Fruit fly (Drosophila melanogaster) whole organism, embryonic: ENCODE results near the gene Rh4.

Experiments used
- Atf3 ChIP-seq: fragments of 200-800 bp; sonication (Bioruptor generic); optimal IDR thresholded peaks from 3 replicates; lab custom pipeline; 2016; ENCODE audit warnings: missing biosample characterization, missing genetic modification characterization
- BEAF-32 ChIP-seq: fragments of 200-800 bp; sonication (Bioruptor generic); optimal IDR thresholded peaks from 3 replicates; lab custom pipeline; 2017; ENCODE audit warnings: missing biosample characterization, missing genetic modification characterization, mild to moderate bottlenecking, moderate library complexity, missing genetic modification reagents
- CG10462 ChIP-seq: fragments of 200-800 bp; sonication (Bioruptor generic); optimal IDR thresholded peaks from 2 replicates; lab custom pipeline; 2016; ENCODE audit warnings: missing biosample characterization, missing genetic modification characterization
- CG11696 ChIP-seq: fragments of 200-800 bp; sonication (Bioruptor generic); IDR thresholded peaks from 2 replicates; pipeline ENCODE4 v1.3.6; 2022; ENCODE audit warnings: missing biosample characterization, missing genetic modification characterization
- CG12155 ChIP-seq: fragments of 200-800 bp; sonication (Bioruptor generic); optimal IDR thresholded peaks from 3 replicates; lab custom pipeline; 2016; ENCODE audit warnings: missing biosample characterization, missing genetic modification characterization
- CG12769 ChIP-seq: fragments of 200-800 bp; sonication (Bioruptor generic); optimal IDR thresholded peaks from 2 replicates; lab custom pipeline; 2019; ENCODE audit warnings: missing biosample characterization, mild to moderate bottlenecking, missing genetic modification characterization, moderate library complexity
- CG14441 ChIP-seq: fragments of 200-800 bp; sonication (Bioruptor generic); IDR thresholded peaks from 2 replicates; pipeline ENCODE4 v1.3.6; 2022; ENCODE audit warnings: missing biosample characterization, missing genetic modification characterization
- CG14710 ChIP-seq: fragments of 200-800 bp; sonication (Bioruptor generic); optimal IDR thresholded peaks from 3 replicates; lab custom pipeline; 2019; ENCODE audit warnings: missing biosample characterization, mild to moderate bottlenecking, missing genetic modification characterization, moderate library complexity
- CG16813 ChIP-seq: fragments of 200-800 bp; sonication (Bioruptor generic); IDR thresholded peaks from 3 replicates; pipeline ENCODE4 v1.3.6; 2022; ENCODE audit warnings: missing biosample characterization, missing genetic modification characterization; ENCODE audit not compliant: partially characterized antibody
- CG2120 ChIP-seq: fragments of 200-800 bp; sonication (Bioruptor generic); optimal IDR thresholded peaks from 3 replicates; lab custom pipeline; 2016; ENCODE audit warnings: missing biosample characterization, missing genetic modification characterization
- CG2712 ChIP-seq: fragments of 200-800 bp; optimal IDR thresholded peaks from 3 replicates; lab custom pipeline; 2019; ENCODE audit warnings: missing biosample characterization, mild to moderate bottlenecking, missing genetic modification characterization, moderate library complexity
- CG3281 ChIP-seq: fragments of 200-800 bp; sonication (Bioruptor generic); optimal IDR thresholded peaks from 3 replicates; lab custom pipeline; 2017; ENCODE audit warnings: missing biosample characterization, mild to moderate bottlenecking, missing genetic modification characterization
- CG3726 ChIP-seq: fragments of 200-800 bp; sonication (Bioruptor generic); IDR thresholded peaks from 3 replicates; pipeline ENCODE4, ENCODE4 v1.3.6; 2022; ENCODE audit warnings: missing biosample characterization, missing genetic modification characterization
- CG4617 ChIP-seq: fragments of 200-800 bp; sonication (Bioruptor generic); optimal IDR thresholded peaks from 3 replicates; lab custom pipeline; 2016; ENCODE audit warnings: missing biosample characterization, missing genetic modification characterization, borderline replicate concordance
- CG4730 ChIP-seq: fragments of 200-800 bp; sonication (Bioruptor generic); IDR thresholded peaks from 2 replicates; pipeline ENCODE4 v1.3.6; 2022; ENCODE audit warnings: missing biosample characterization, missing genetic modification characterization
- CG6254 ChIP-seq: fragments of 200-800 bp; sonication (Bioruptor generic); optimal IDR thresholded peaks from 3 replicates; lab custom pipeline; 2017; ENCODE audit warnings: mild to moderate bottlenecking, missing biosample characterization, missing genetic modification reagents, missing genetic modification characterization
- CG6813 ChIP-seq: fragments of 200-800 bp; sonication (Bioruptor generic); optimal IDR thresholded peaks from 2 replicates; lab custom pipeline; 2017; ENCODE audit warnings: missing biosample characterization, missing genetic modification characterization, mild to moderate bottlenecking, moderate library complexity, missing genetic modification reagents
- CG7786 ChIP-seq: fragments of 200-800 bp; sonication (Bioruptor generic); optimal IDR thresholded peaks from 2 replicates; lab custom pipeline; 2016; ENCODE audit warnings: missing biosample characterization, missing genetic modification characterization
- CG8944 ChIP-seq: fragments of 200-800 bp; sonication (Bioruptor generic); optimal IDR thresholded peaks from 3 replicates; lab custom pipeline; 2016; ENCODE audit warnings: missing biosample characterization, missing genetic modification characterization
- CG9932 ChIP-seq: fragments of 200-800 bp; sonication (Bioruptor generic); IDR thresholded peaks from 2 replicates; pipeline ENCODE4 v1.3.6; 2022; ENCODE audit warnings: missing biosample characterization, missing genetic modification characterization
- Chrac-16 ChIP-seq: fragments of 200-800 bp; sonication (Bioruptor generic); optimal IDR thresholded peaks from 3 replicates; lab custom pipeline; 2016; ENCODE audit warnings: missing biosample characterization, missing genetic modification characterization
- Deaf1 ChIP-seq: fragments of 200-800 bp; optimal IDR thresholded peaks from 3 replicates; lab custom pipeline; 2019; ENCODE audit warnings: missing biosample characterization, mild to moderate bottlenecking, missing genetic modification characterization, moderate library complexity
- Elba2 ChIP-seq: fragments of 200-800 bp; sonication (Bioruptor generic); optimal IDR thresholded peaks from 3 replicates; lab custom pipeline; 2016; ENCODE audit warnings: missing biosample characterization, missing genetic modification characterization
- H15 ChIP-seq: fragments of 200-800 bp; sonication (Bioruptor generic); IDR thresholded peaks from 3 replicates; pipeline ENCODE4 v1.3.6; 2022; ENCODE audit warnings: missing biosample characterization, missing genetic modification characterization
- MESR4 ChIP-seq: fragments of 200-800 bp; sonication (Bioruptor generic); optimal IDR thresholded peaks from 2 replicates; lab custom pipeline; 2018; ENCODE audit warnings: missing biosample characterization, mild to moderate bottlenecking, missing genetic modification characterization, moderate library complexity
- Med ChIP-seq: fragments of 200-800 bp; sonication (Bioruptor generic); peaks from one replicate; lab custom pipeline; 2016; ENCODE audit warnings: missing biosample characterization, missing genetic modification characterization, mild to moderate bottlenecking, inconsistent platforms, moderate library complexity
- Pdp1 ChIP-seq, 2 experiments: fragments of 200-800 bp; sonication (Bioruptor generic); optimal IDR thresholded peaks; 3 replicates each; lab custom pipeline; 2016; ENCODE audit warnings: missing biosample characterization in 2 of 2, missing genetic modification characterization in 2 of 2, mild to moderate bottlenecking in 1 of 2, moderate library complexity in 1 of 2
- Spps ChIP-seq: fragments of 200-800 bp; sonication (Bioruptor generic); optimal IDR thresholded peaks from 2 replicates; lab custom pipeline; 2018; ENCODE audit warnings: missing biosample characterization, mild to moderate bottlenecking, missing genetic modification characterization
- Sry-β ChIP-seq: fragments of 200-800 bp; sonication (Bioruptor generic); optimal IDR thresholded peaks from 2 replicates; lab custom pipeline; 2018; ENCODE audit warnings: missing biosample characterization, mild to moderate bottlenecking, missing genetic modification characterization, moderate library complexity
- Ssrp ChIP-seq: fragments of 200-800 bp; sonication (Bioruptor generic); optimal IDR thresholded peaks from 2 replicates; lab custom pipeline; 2018; ENCODE audit warnings: missing biosample characterization, mild to moderate bottlenecking, missing genetic modification characterization, moderate library complexity
- Trl ChIP-seq, 3 experiments: fragments of >200 bp in 2 of 3; fragments of 200-800 bp in 1 of 3; sonication (Bioruptor generic) in 1 of 3; optimal IDR thresholded peaks; 2 replicates in 1 of 3; 3 replicates in 2 of 3; lab custom pipeline; 2016 to 2017; ENCODE audit warnings: missing biosample characterization in 1 of 3, missing genetic modification characterization in 1 of 3
- al ChIP-seq: fragments of 200-800 bp; sonication (Bioruptor generic); IDR thresholded peaks from 2 replicates; pipeline ENCODE4 v1.3.6; 2022; ENCODE audit warnings: missing biosample characterization, missing genetic modification characterization
- ap ChIP-seq: fragments of 200-800 bp; sonication (Bioruptor generic); IDR thresholded peaks from 2 replicates; pipeline ENCODE4 v1.3.6; 2022; ENCODE audit warnings: missing biosample characterization, missing genetic modification characterization
- bab2 ChIP-seq: fragments of 200-800 bp; sonication (Bioruptor generic); optimal IDR thresholded peaks from 2 replicates; lab custom pipeline; 2016; ENCODE audit warnings: missing biosample characterization, missing genetic modification characterization
- cas ChIP-seq: fragments of 200-800 bp; sonication (Bioruptor generic); IDR thresholded peaks from 2 replicates; pipeline ENCODE4 v1.3.6; 2022; ENCODE audit warnings: missing biosample characterization, missing genetic modification characterization
- ci ChIP-seq: fragments of 200-800 bp; sonication (Bioruptor generic); IDR thresholded peaks from 3 replicates; pipeline ENCODE4 v1.3.6; 2022; ENCODE audit warnings: missing biosample characterization, missing genetic modification characterization
- disco-r ChIP-seq: fragments of 200-800 bp; sonication (Bioruptor generic); optimal IDR thresholded peaks from 2 replicates; lab custom pipeline; 2016; ENCODE audit warnings: missing biosample characterization, missing genetic modification characterization
- eve ChIP-seq, 2 experiments: fragments of >200 bp; optimal IDR thresholded peaks; 2 replicates each; lab custom pipeline; 2017; ENCODE audit warnings: missing biosample characterization in 2 of 2, missing genetic modification characterization in 2 of 2
- ewg ChIP-seq: fragments of 200-800 bp; sonication (Bioruptor generic); optimal IDR thresholded peaks from 3 replicates; lab custom pipeline; 2017; ENCODE audit warnings: mild to moderate bottlenecking, missing biosample characterization, missing genetic modification reagents, missing genetic modification characterization
- exex ChIP-seq: fragments of 200-800 bp; sonication (Bioruptor generic); optimal IDR thresholded peaks from 4 replicates; lab custom pipeline; 2018; ENCODE audit warnings: missing biosample characterization, mild to moderate bottlenecking, missing genetic modification characterization, moderate library complexity
- nau ChIP-seq: fragments of 200-800 bp; sonication (Bioruptor generic); optimal IDR thresholded peaks from 3 replicates; lab custom pipeline; 2017; ENCODE audit warnings: missing biosample characterization, mild to moderate bottlenecking, missing genetic modification characterization, missing genetic modification reagents
- nmo ChIP-seq: fragments of 200-800 bp; sonication (Bioruptor generic); optimal IDR thresholded peaks from 2 replicates; lab custom pipeline; 2018; ENCODE audit warnings: missing biosample characterization, mild to moderate bottlenecking, missing genetic modification characterization, moderate library complexity
- otp ChIP-seq: fragments of 200-800 bp; sonication (Bioruptor generic); IDR thresholded peaks from 3 replicates; pipeline ENCODE4, ENCODE4 v1.3.6; 2022; ENCODE audit warnings: missing biosample characterization, missing genetic modification characterization
- pho ChIP-seq: fragments of 200-800 bp; sonication (Bioruptor generic); optimal IDR thresholded peaks from 2 replicates; lab custom pipeline; 2016; ENCODE audit warnings: missing biosample characterization, missing genetic modification characterization
- salm ChIP-seq: fragments of 200-800 bp; sonication (Bioruptor generic); optimal IDR thresholded peaks from 2 replicates; lab custom pipeline; 2018; ENCODE audit warnings: missing biosample characterization, mild to moderate bottlenecking, missing genetic modification characterization
- ssp ChIP-seq: fragments of 200-800 bp; sonication (Bioruptor generic); IDR thresholded peaks from 2 replicates; pipeline ENCODE4 v1.3.6; 2022; ENCODE audit warnings: missing biosample characterization, missing genetic modification characterization
- stwl ChIP-seq: fragments of 200-800 bp; sonication (Bioruptor generic); optimal IDR thresholded peaks from 3 replicates; lab custom pipeline; 2018; ENCODE audit warnings: missing biosample characterization, mild to moderate bottlenecking, missing genetic modification characterization, moderate library complexity
- unc-4 ChIP-seq: fragments of 200-800 bp; sonication (Bioruptor generic); IDR thresholded peaks from 2 replicates; pipeline ENCODE4 v1.3.6; 2022; ENCODE audit warnings: missing biosample characterization, missing genetic modification characterization; ENCODE audit not compliant: partially characterized antibody
- vfl ChIP-seq: fragments of 200-800 bp; sonication (Bioruptor generic); optimal IDR thresholded peaks from 2 replicates; lab custom pipeline; 2016; ENCODE audit warnings: missing biosample characterization, missing genetic modification characterization

Gene Rh4

DNA sequence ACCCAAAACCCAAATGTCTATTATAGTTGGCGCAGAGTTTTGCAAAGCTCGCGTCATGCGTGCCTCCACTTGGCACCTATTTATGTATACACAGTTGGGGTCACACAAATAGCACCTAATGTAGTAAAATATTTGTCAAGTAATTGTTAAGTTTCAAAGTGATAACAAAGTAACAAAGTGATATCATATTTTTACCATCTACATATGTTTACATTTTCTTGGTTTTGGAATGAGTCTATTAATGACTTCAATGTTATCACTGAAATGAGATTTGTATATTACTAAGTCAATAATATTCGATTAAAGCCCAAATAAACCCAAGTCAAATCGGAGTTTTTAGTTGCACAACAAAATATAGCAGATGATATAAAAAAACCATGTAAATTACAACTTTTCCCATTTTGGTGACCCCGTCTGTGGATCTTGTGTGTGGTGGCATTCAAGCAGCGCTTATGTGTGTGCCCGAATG, 10.2 kb upstream of the Rh4 start (continued):
- TF ChIP-seq ewg (GFP tag; lab: Kevin White, UChicago) (peak; percentile 54), ci (GFP tag; lab: Robert Waterston, UW) (0 out of 3 replicates have a peak, but pooled peaks have one; percentile 71), vfl (peak; percentile 48), Spps (tag; lab: Kevin White, UChicago) (no peak), Chrac-16 (GFP tag; lab: Kevin White, UChicago) (peak; percentile 52), CG16813 (GFP tag; lab: Robert Waterston, UW) (no peak), H15 (GFP tag; lab: Robert Waterston, UW) (no peak), CG3281 (GFP tag; lab: Kevin White, UChicago) (peak; percentile 85), CG4730 (0 out of 2 replicates have a peak, but pooled peaks have one; percentile 23), BEAF-32 (GFP tag; lab: Kevin White, UChicago) (no peak), nau (GFP tag; lab: Kevin White, UChicago) (peak; percentile 81), ap (no peak), pho (GFP tag; lab: Kevin White, UChicago) (peak; percentile 79), CG9932 (GFP tag; lab: Robert Waterston, UW) (0 out of 2 replicates have a peak, but pooled peaks have one; percentile 40), stwl (tag; lab: Kevin White, UChicago) (no peak), CG6254 (GFP tag; lab: Kevin White, UChicago) (peak; percentile 50), Med (GFP tag; lab: Kevin White, UChicago) (peak; percentile 84), CG3726 (GFP tag; lab: Robert Waterston, UW) (no peak), bab2 (GFP tag; lab: Kevin White, UChicago) (peak; percentile 15), CG2120 (GFP tag; lab: Kevin White, UChicago) (peak; percentile 80), CG10462 (GFP tag; lab: Kevin White, UChicago) (peak; percentile 30), exex (tag; lab: Kevin White, UChicago) (peak; percentile 24), eve (GFP tag; optimal IDR thresholded peaks at IDR 0.05; lab: Kevin White, UChicago) (peak in 1 of 2 experiments; percentile 81), CG14441 (GFP tag; lab: Robert Waterston, UW) (no peak), Ssrp (peak; percentile 72), disco-r (GFP tag; lab: Kevin White, UChicago) (peak; percentile 56), CG2712 (tag; lab: Kevin White, UChicago) (peak; percentile 78), Sry-β (GFP tag; lab: Kevin White, UChicago) (no peak), salm (tag; lab: Kevin White, UChicago) (peak; percentile 75), CG8944 (peak; percentile 12), al (GFP tag; lab: Robert Waterston, UW) (no peak; the same call in 1 of the 2 replicates), MESR4 (GFP tag; lab: Kevin White, UChicago) (no peak), CG14710 (tag; lab: Kevin White, UChicago) (peak; percentile 34), Atf3 (GFP tag; lab: Kevin White, UChicago) (peak; percentile 38), CG12769 (tag; lab: Kevin White, UChicago) (peak; percentile 63), nmo (GFP tag; lab: Kevin White, UChicago) (peak; percentile 77), Deaf1 (tag; lab: Kevin White, UChicago) (peak; percentile 48), CG4617 (GFP tag; lab: Kevin White, UChicago) (peak; percentile 10), unc-4 (GFP tag; lab: Robert Waterston, UW) (no peak), Pdp1 (GFP tag; optimal IDR thresholded peaks at IDR 0.05; lab: Kevin White, UChicago) (peak; percentile 44 to 55), CG6813 (GFP tag; lab: Kevin White, UChicago) (peak; percentile 47), CG7786 (peak; percentile 43), Trl (optimal IDR thresholded peaks at IDR 0.05; lab: Kevin White, UChicago) (no peak), Trl (GFP tag; optimal IDR thresholded peaks at IDR 0.05; lab: Kevin White, UChicago) (peak; percentile 53), CG11696 (GFP tag; lab: Robert Waterston, UW) (peak; percentile 77), otp (no peak), cas (no peak), ssp (GFP tag; lab: Robert Waterston, UW) (peak; percentile 13; the same call in 1 of the 2 replicates), Elba2 (GFP tag; lab: Kevin White, UChicago) (no peak), CG12155 (GFP tag; lab: Kevin White, UChicago) (peak; percentile 46)
